Worm (Caenorhabditis elegans) whole organism, L2 larva: ENCODE results near the gene F40G9.8.

Experiments
- nhr-237 ChIP-seq: fragments of 150-350 bp; optimal IDR thresholded peaks from 2 replicates; lab custom pipeline; 2014; ENCODE audit warnings: missing biosample characterization, missing genetic modification characterization
- nhr-25 ChIP-seq: fragments of 150-350 bp; sonication (generic microtip); optimal IDR thresholded peaks from 3 replicates; lab custom pipeline; 2014; ENCODE audit warnings: missing biosample characterization, missing genetic modification characterization

ce11 chrIII:130650-131049 is 34.0 kb downstream of the F40G9.8 start, which contains the start of the genes nhr-280 and C29F9.2:
- no peak for TF ChIP-seq nhr-25
- TF ChIP-seq nhr-237 (tag; lab: Kevin White, UChicago): no peak
